Worm (Caenorhabditis elegans) whole organism, L2 larva: Measurements from ENCODE around the gene sshk-1.
A peak's percentile ranks its signal among the peaks of the same experiment; 100 is the strongest.

Experiments used
- R02D3.7 ChIP-seq: fragments of 150-350 bp; optimal IDR thresholded peaks from 2 replicates; lab custom pipeline; 2014; ENCODE audit warnings: missing biosample characterization, missing genetic modification characterization
- Y55F3AM.14 ChIP-seq: fragments of 200-800 bp; sonication (Bioruptor generic); optimal IDR thresholded peaks from 2 replicates; lab custom pipeline; 2018; ENCODE audit warnings: mild to moderate bottlenecking, missing genetic modification characterization, missing compliant biosample characterization
- ZK546.5 ChIP-seq: sonication (generic microtip); optimal IDR thresholded peaks from 2 replicates; lab custom pipeline; 2017; ENCODE audit warnings: missing biosample characterization, missing genetic modification characterization
- alr-1 ChIP-seq: fragments of 150-350 bp; optimal IDR thresholded peaks from 2 replicates; lab custom pipeline; 2014; ENCODE audit warnings: missing biosample characterization, missing genetic modification characterization
- aly-2 ChIP-seq: fragments of 150-350 bp; optimal IDR thresholded peaks from 2 replicates; lab custom pipeline; 2014; ENCODE audit warnings: missing biosample characterization, missing genetic modification characterization
- blmp-1 ChIP-seq: sonication (generic microtip); optimal IDR thresholded peaks from 2 replicates; lab custom pipeline; 2017; ENCODE audit warnings: missing genetic modification characterization, mild to moderate bottlenecking, missing compliant biosample characterization, antibody characterized with exemption, moderate library complexity; ENCODE audit not compliant: insufficient read depth
- ceh-16 ChIP-seq: fragments of 150-350 bp; optimal IDR thresholded peaks from 2 replicates; lab custom pipeline; 2014; ENCODE audit warnings: missing biosample characterization, missing genetic modification characterization
- ceh-82 ChIP-seq: fragments of 150-350 bp; optimal IDR thresholded peaks from 2 replicates; lab custom pipeline; 2014; ENCODE audit warnings: missing biosample characterization, missing genetic modification characterization
- crh-2 ChIP-seq: sonication (generic microtip); optimal IDR thresholded peaks from 2 replicates; lab custom pipeline; 2017; ENCODE audit warnings: missing biosample characterization, missing genetic modification characterization
- egl-27 ChIP-seq: sonication (generic microtip); optimal IDR thresholded peaks from 3 replicates; lab custom pipeline; 2017; ENCODE audit warnings: missing biosample characterization, missing genetic modification reagents, missing genetic modification characterization
- elt-1 ChIP-seq: fragments of 150-350 bp; optimal IDR thresholded peaks from 2 replicates; lab custom pipeline; 2014; ENCODE audit warnings: missing biosample characterization, missing genetic modification characterization
- elt-3 ChIP-seq: sonication (generic microtip); optimal IDR thresholded peaks from 2 replicates; lab custom pipeline; 2017; ENCODE audit warnings: missing biosample characterization, missing genetic modification characterization
- fos-1 ChIP-seq: fragments of 150-350 bp; optimal IDR thresholded peaks from 2 replicates; lab custom pipeline; 2014; ENCODE audit warnings: missing biosample characterization, missing genetic modification characterization
- gmeb-1 ChIP-seq: fragments of 150-350 bp; optimal IDR thresholded peaks from 2 replicates; lab custom pipeline; 2014; ENCODE audit warnings: missing biosample characterization, missing genetic modification characterization
- lin-13 ChIP-seq: fragments of 150-350 bp; optimal IDR thresholded peaks from 2 replicates; lab custom pipeline; 2014; ENCODE audit warnings: missing biosample characterization, missing genetic modification reagents, missing genetic modification characterization
- lsy-2 ChIP-seq, 2 experiments: fragments of 150-350 bp in 1 of 2; sonication (generic microtip) in 1 of 2; optimal IDR thresholded peaks; 2 replicates each; lab custom pipeline; 2014 to 2017; ENCODE audit warnings: missing biosample characterization in 2 of 2, missing genetic modification characterization in 2 of 2
- mab-5 ChIP-seq: fragments of 150-350 bp; optimal IDR thresholded peaks from 2 replicates; lab custom pipeline; 2014; ENCODE audit warnings: missing biosample characterization, missing genetic modification characterization
- nhr-10 ChIP-seq: sonication (generic microtip); optimal IDR thresholded peaks from 2 replicates; lab custom pipeline; 2017; ENCODE audit warnings: missing biosample characterization, missing genetic modification characterization
- nhr-11 ChIP-seq: fragments of 150-350 bp; optimal IDR thresholded peaks from 2 replicates; lab custom pipeline; 2014; ENCODE audit warnings: missing biosample characterization, missing genetic modification characterization
- nhr-12 ChIP-seq: fragments of 150-350 bp; optimal IDR thresholded peaks from 2 replicates; lab custom pipeline; 2014; ENCODE audit warnings: missing biosample characterization, missing genetic modification characterization
- nhr-129 ChIP-seq: fragments of 150-350 bp; optimal IDR thresholded peaks from 2 replicates; lab custom pipeline; 2014; ENCODE audit warnings: missing biosample characterization, missing genetic modification characterization
- nhr-237 ChIP-seq: fragments of 150-350 bp; optimal IDR thresholded peaks from 2 replicates; lab custom pipeline; 2014; ENCODE audit warnings: missing biosample characterization, missing genetic modification characterization
- nhr-25 ChIP-seq: fragments of 150-350 bp; sonication (generic microtip); optimal IDR thresholded peaks from 3 replicates; lab custom pipeline; 2014; ENCODE audit warnings: missing biosample characterization, missing genetic modification characterization
- nhr-6 ChIP-seq: fragments of 150-350 bp; optimal IDR thresholded peaks from 2 replicates; lab custom pipeline; 2014; ENCODE audit warnings: missing biosample characterization, missing genetic modification characterization
- peb-1 ChIP-seq: fragments of 150-350 bp; optimal IDR thresholded peaks from 2 replicates; lab custom pipeline; 2014; ENCODE audit warnings: missing biosample characterization, missing genetic modification characterization
- sem-4 ChIP-seq: fragments of 150-350 bp; optimal IDR thresholded peaks from 2 replicates; lab custom pipeline; 2014; ENCODE audit warnings: missing biosample characterization, missing genetic modification reagents, missing genetic modification characterization
- skn-1 ChIP-seq: sonication (generic microtip); optimal IDR thresholded peaks from 2 replicates; lab custom pipeline; 2017; ENCODE audit warnings: missing biosample characterization, missing genetic modification characterization
- sma-3 ChIP-seq: sonication (generic microtip); optimal IDR thresholded peaks from 2 replicates; lab custom pipeline; 2016; ENCODE audit warnings: missing genetic modification reagents, missing genetic modification characterization, missing compliant biosample characterization
- sma-9 ChIP-seq, 2 experiments: fragments of 150-350 bp in 1 of 2; sonication (generic microtip) in 1 of 2; optimal IDR thresholded peaks; 2 replicates each; lab custom pipeline; 2014 to 2016; ENCODE audit warnings: missing genetic modification characterization in 2 of 2, mild to moderate bottlenecking in 1 of 2, missing biosample characterization in 1 of 2, missing compliant biosample characterization in 1 of 2, missing genetic modification reagents in 1 of 2, moderate library complexity in 1 of 2
- snpc-4 ChIP-seq: fragments of 150-350 bp; optimal IDR thresholded peaks from 2 replicates; lab custom pipeline; 2014; ENCODE audit warnings: missing biosample characterization, missing genetic modification characterization
- unc-55 ChIP-seq: fragments of 150-350 bp; sonication (generic microtip); optimal IDR thresholded peaks from 3 replicates; lab custom pipeline; 2014; ENCODE audit warnings: missing biosample characterization, missing genetic modification reagents, missing genetic modification characterization
- zag-1 ChIP-seq: fragments of 150-350 bp; optimal IDR thresholded peaks from 2 replicates; lab custom pipeline; 2014; ENCODE audit warnings: missing biosample characterization, missing genetic modification characterization
- ztf-1 ChIP-seq: fragments of 200-800 bp; sonication (Bioruptor generic); conservative IDR thresholded peaks from 2 replicates; pipeline ENCODE4 v1.3.6; 2022; ENCODE audit warnings: missing genetic modification characterization, missing compliant biosample characterization
- ztf-11 ChIP-seq: sonication (generic microtip); optimal IDR thresholded peaks from 2 replicates; lab custom pipeline; 2017; ENCODE audit warnings: missing biosample characterization, missing genetic modification characterization

Gene sshk-1

ce11 chrV:20828820-20829219, 12.9 kb downstream of the sshk-1 start, which contains the start of gene sbt-1 (continued):
- TF ChIP-seq elt-1 (tag; lab: Kevin White, UChicago) (no peak), aly-2 (tag; lab: Kevin White, UChicago) (no peak), elt-3 (tag; lab: Kevin White, UChicago) (no peak), nhr-237 (no peak), Y55F3AM.14 (GFP tag; lab: Kevin White, UChicago) (peak; percentile 45), ceh-16 (tag; lab: Kevin White, UChicago) (no peak), nhr-11 (no peak)

ce11 chrV:20829511-20829910, 13.6 kb downstream of the sshk-1 start, which contains the start of gene num-1:
Gene num-1, plus strand, starts transcription at chrV:20829811.
- TF ChIP-seq crh-2 (tag; lab: Kevin White, UChicago), result no peak
- TF ChIP-seq mab-5, result no peak
- TF ChIP-seq ceh-82 (tag; lab: Kevin White, UChicago), result no peak
- TF ChIP-seq sma-3 (GFP tag; lab: Kevin White, UChicago), result no peak
- no peak for TF ChIP-seq nhr-237
- TF ChIP-seq nhr-6, result no peak
- no peak for TF ChIP-seq skn-1 (tag; lab: Kevin White, UChicago)

DNA sequence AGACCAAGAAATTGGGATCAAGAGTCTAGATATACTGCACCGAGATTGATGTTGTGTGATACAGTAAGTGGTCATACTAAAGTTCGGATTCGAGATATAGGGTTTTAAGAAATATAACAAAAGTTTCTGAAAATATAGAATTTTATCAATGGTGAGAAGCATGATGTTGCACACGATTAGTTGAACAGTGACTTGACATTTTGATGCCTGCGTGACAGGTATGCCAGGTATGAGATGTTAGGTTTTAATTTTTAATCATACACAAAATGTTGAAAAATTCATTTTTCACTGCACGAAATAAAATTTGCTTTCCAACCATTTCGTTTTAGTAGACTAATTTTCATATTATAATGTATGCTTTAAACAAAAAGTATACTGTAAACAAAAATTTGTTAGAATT, 14.5 kb downstream of the sshk-1 start:
- TF ChIP-seq alr-1 (no peak), nhr-12 (tag; lab: Kevin White, UChicago) (no peak), nhr-6 (no peak)

ce11 chrV:20831867-20832266, 15.9 kb downstream of the sshk-1 start:
- TF ChIP-seq peb-1 (tag; lab: Kevin White, UChicago), result no peak
- TF ChIP-seq Y55F3AM.14 (GFP tag; lab: Kevin White, UChicago), result no peak
- TF ChIP-seq blmp-1 (tag; lab: Kevin White, UChicago), result peak; percentile 2
- peak; percentile 1 for TF ChIP-seq crh-2 (tag; lab: Kevin White, UChicago)
- TF ChIP-seq nhr-6, result no peak
- TF ChIP-seq lin-13 (GFP tag; lab: Kevin White, UChicago), result no peak
- no peak for TF ChIP-seq snpc-4 (tag; lab: Kevin White, UChicago)
- TF ChIP-seq mab-5, result no peak
- no peak for TF ChIP-seq elt-3 (tag; lab: Kevin White, UChicago)
- no peak for TF ChIP-seq nhr-25 (tag; lab: Kevin White, UChicago)
- no peak for TF ChIP-seq ztf-11 (tag; lab: Kevin White, UChicago)
- TF ChIP-seq ceh-82 (tag; lab: Kevin White, UChicago), result no peak
- TF ChIP-seq ZK546.5, result no peak
- peak; percentile 62 for TF ChIP-seq sma-9 (GFP tag; optimal IDR thresholded peaks at IDR 0.05; lab: Kevin White, UChicago)
- no peak for TF ChIP-seq sma-9 (tag; optimal IDR thresholded peaks at IDR 0.05; lab: Kevin White, UChicago)
- peak; percentile 93 for TF ChIP-seq fos-1
- TF ChIP-seq sem-4 (tag; lab: Kevin White, UChicago), result no peak
- TF ChIP-seq ceh-16 (tag; lab: Kevin White, UChicago), result no peak
- peak; percentile 34 for TF ChIP-seq nhr-129
- TF ChIP-seq nhr-12 (tag; lab: Kevin White, UChicago), result no peak
- peak; percentile 16 for TF ChIP-seq gmeb-1 (tag; lab: Kevin White, UChicago)
- no peak for TF ChIP-seq nhr-10 (tag; lab: Kevin White, UChicago)
- TF ChIP-seq sma-3 (GFP tag; lab: Kevin White, UChicago), result no peak
- TF ChIP-seq R02D3.7 (tag; lab: Kevin White, UChicago), result no peak
- no peak for TF ChIP-seq zag-1 (tag; lab: Kevin White, UChicago)

ce11 chrV:20832554-20832963, 16.6 kb downstream of the sshk-1 start:
- TF ChIP-seq sma-9 (GFP tag; optimal IDR thresholded peaks at IDR 0.05; lab: Kevin White, UChicago), result peak; percentile 1
- no peak for TF ChIP-seq sma-9 (tag; optimal IDR thresholded peaks at IDR 0.05; lab: Kevin White, UChicago)
- TF ChIP-seq ztf-1 (GFP tag; lab: Robert Waterston, UW), result no peak
- TF ChIP-seq nhr-25 (tag; lab: Kevin White, UChicago), result no peak
- TF ChIP-seq ztf-11 (tag; lab: Kevin White, UChicago), result no peak
- TF ChIP-seq unc-55, result peak; percentile 74
- TF ChIP-seq egl-27, result no peak
- TF ChIP-seq Y55F3AM.14 (GFP tag; lab: Kevin White, UChicago), result no peak
- TF ChIP-seq alr-1, result no peak
- TF ChIP-seq lsy-2 (tag; optimal IDR thresholded peaks at IDR 0.05; lab: Kevin White, UChicago), result peak in 1 of 2 experiments; percentile 35
- TF ChIP-seq elt-3 (tag; lab: Kevin White, UChicago), result no peak
- TF ChIP-seq, all 48 proteins: peak for 3
